Fruit fly (Drosophila melanogaster) whole organism, pupa: ENCODE data around the gene Smyd4-2.

Experiments used
- CG10348 ChIP-seq: fragments of 200-800 bp; sonication (Bioruptor generic); IDR thresholded peaks from 2 replicates; pipeline ENCODE4 v1.3.6; 2022; ENCODE audit warnings: missing biosample characterization, missing genetic modification characterization
- CG12605 ChIP-seq: fragments of 200-800 bp; sonication (Bioruptor generic); IDR thresholded peaks from 2 replicates; pipeline ENCODE4 v1.3.6; 2022; ENCODE audit warnings: missing biosample characterization, missing genetic modification characterization
- CG13204 ChIP-seq: fragments of 200-800 bp; sonication (Bioruptor generic); optimal IDR thresholded peaks from 2 replicates; lab custom pipeline; 2018; ENCODE audit warnings: missing biosample characterization, mild to moderate bottlenecking, missing genetic modification characterization, moderate library complexity
- CG14655 ChIP-seq: fragments of 200-800 bp; sonication (Bioruptor generic); optimal IDR thresholded peaks from 3 replicates; lab custom pipeline; 2017; ENCODE audit warnings: mild to moderate bottlenecking, missing biosample characterization, missing genetic modification reagents, missing genetic modification characterization
- CG15710 ChIP-seq: fragments of 200-800 bp; sonication (Bioruptor generic); optimal IDR thresholded peaks from 2 replicates; lab custom pipeline; 2018; ENCODE audit warnings: missing biosample characterization, mild to moderate bottlenecking, missing genetic modification characterization, moderate library complexity
- CG17806 ChIP-seq: fragments of 200-800 bp; sonication (Bioruptor generic); optimal IDR thresholded peaks from 2 replicates; lab custom pipeline; 2018; ENCODE audit warnings: missing biosample characterization, mild to moderate bottlenecking, missing genetic modification characterization, moderate library complexity
- CG32121 ChIP-seq: fragments of 200-800 bp; sonication (Bioruptor generic); IDR thresholded peaks from 2 replicates; pipeline ENCODE4 v1.3.6; 2022; ENCODE audit warnings: missing biosample characterization, missing genetic modification characterization
- CG34367 ChIP-seq: fragments of 200-800 bp; sonication (Bioruptor generic); optimal IDR thresholded peaks from 2 replicates; lab custom pipeline; 2018; ENCODE audit warnings: missing biosample characterization, mild to moderate bottlenecking, missing genetic modification characterization
- CG4496 ChIP-seq: fragments of 200-800 bp; sonication (Bioruptor generic); IDR thresholded peaks from 3 replicates; pipeline ENCODE4 v1.3.6; 2022; ENCODE audit warnings: missing biosample characterization, missing genetic modification characterization
- CG8159 ChIP-seq: fragments of 200-800 bp; sonication (Bioruptor generic); optimal IDR thresholded peaks from 3 replicates; lab custom pipeline; 2018; ENCODE audit warnings: missing biosample characterization, mild to moderate bottlenecking, missing genetic modification characterization, moderate library complexity
- CG8301 ChIP-seq: fragments of 200-800 bp; sonication (Bioruptor generic); optimal IDR thresholded peaks from 2 replicates; lab custom pipeline; 2018; ENCODE audit warnings: missing biosample characterization, mild to moderate bottlenecking, missing genetic modification characterization
- CG9948 ChIP-seq: fragments of 200-800 bp; sonication (Bioruptor generic); optimal IDR thresholded peaks from 2 replicates; lab custom pipeline; 2018; ENCODE audit warnings: missing biosample characterization, mild to moderate bottlenecking, missing genetic modification characterization, moderate library complexity
- D1 ChIP-seq: fragments of 200-800 bp; sonication (Bioruptor generic); optimal IDR thresholded peaks from 2 replicates; lab custom pipeline; 2018; ENCODE audit warnings: missing biosample characterization, mild to moderate bottlenecking, missing genetic modification characterization, moderate library complexity
- EcR ChIP-seq: fragments of 200-800 bp; sonication (Bioruptor generic); optimal IDR thresholded peaks from 3 replicates; lab custom pipeline; 2019; ENCODE audit warnings: missing biosample characterization, missing genetic modification characterization, mild to moderate bottlenecking, moderate library complexity, missing genetic modification reagents
- Pif1A ChIP-seq: fragments of 200-800 bp; sonication (Bioruptor generic); optimal IDR thresholded peaks from 3 replicates; lab custom pipeline; 2016; ENCODE audit warnings: missing biosample characterization, missing genetic modification characterization
- Pif1B ChIP-seq: fragments of 200-800 bp; sonication (Bioruptor generic); optimal IDR thresholded peaks from 3 replicates; lab custom pipeline; 2016; ENCODE audit warnings: missing biosample characterization, missing genetic modification characterization
- Snoo ChIP-seq: fragments of 200-800 bp; sonication (Bioruptor generic); optimal IDR thresholded peaks from 3 replicates; lab custom pipeline; 2017; ENCODE audit warnings: missing biosample characterization, mild to moderate bottlenecking, missing genetic modification characterization, inconsistent platforms
- fd96Ca ChIP-seq: fragments of 200-800 bp; sonication (Bioruptor generic); IDR thresholded peaks from 3 replicates; pipeline ENCODE4 v1.3.6; 2022; ENCODE audit warnings: missing biosample characterization, missing genetic modification characterization
- gl ChIP-seq: fragments of 200-800 bp; sonication (Bioruptor generic); optimal IDR thresholded peaks from 2 replicates; lab custom pipeline; 2018; ENCODE audit warnings: missing biosample characterization, mild to moderate bottlenecking, missing genetic modification characterization
- rn ChIP-seq: fragments of 200-800 bp; sonication (Bioruptor generic); IDR thresholded peaks from 2 replicates; pipeline ENCODE4 v1.3.6; 2022; ENCODE audit warnings: missing biosample characterization, missing genetic modification characterization

Smyd4-2 gene

DNA sequence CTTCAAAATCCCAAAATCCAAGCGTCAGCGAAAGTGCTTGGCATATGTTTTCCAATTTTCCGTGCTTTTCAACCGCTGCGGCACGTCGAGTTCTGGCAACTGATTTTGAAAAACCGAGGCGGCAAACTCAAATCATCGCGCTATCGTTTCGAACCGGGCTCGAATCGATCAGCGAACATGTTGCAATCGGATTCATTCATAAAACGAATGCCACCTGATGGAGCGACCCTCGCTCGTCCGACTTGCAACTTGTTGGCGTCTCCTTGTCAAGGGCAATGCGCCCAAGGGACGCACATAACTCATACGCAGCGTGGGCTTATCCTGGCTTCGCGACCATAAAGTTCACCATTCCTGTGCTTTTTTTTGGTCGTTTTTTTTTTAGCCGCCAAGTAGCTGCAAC, 50.3 kb downstream of the Smyd4-2 start, which contains the start of gene CrzR:
Gene CrzR (minus strand): TSS at position 105 of the 400 bp plus-strand sequence.
- TF ChIP-seq CG8301 (tag; lab: Kevin White, UChicago) (no peak), CG14655 (no peak), CG12605 (GFP tag; lab: Robert Waterston, UW) (no peak), CG15710 (tag; lab: Kevin White, UChicago) (no peak), CG34367 (tag; lab: Kevin White, UChicago) (no peak), CG4496 (no peak), CG8159 (tag; lab: Kevin White, UChicago) (no peak), gl (no peak), CG9948 (tag; lab: Kevin White, UChicago) (no peak), CG10348 (GFP tag; lab: Robert Waterston, UW) (no peak), CG32121 (GFP tag; lab: Robert Waterston, UW) (no peak), fd96Ca (GFP tag; lab: Robert Waterston, UW) (no peak), CG17806 (tag; lab: Kevin White, UChicago) (no peak), CG13204 (no peak), Snoo (no peak), EcR (GFP tag; lab: Kevin White, UChicago) (no peak)
- TF ChIP-seq, all 21 proteins: peak for 0

DNA sequence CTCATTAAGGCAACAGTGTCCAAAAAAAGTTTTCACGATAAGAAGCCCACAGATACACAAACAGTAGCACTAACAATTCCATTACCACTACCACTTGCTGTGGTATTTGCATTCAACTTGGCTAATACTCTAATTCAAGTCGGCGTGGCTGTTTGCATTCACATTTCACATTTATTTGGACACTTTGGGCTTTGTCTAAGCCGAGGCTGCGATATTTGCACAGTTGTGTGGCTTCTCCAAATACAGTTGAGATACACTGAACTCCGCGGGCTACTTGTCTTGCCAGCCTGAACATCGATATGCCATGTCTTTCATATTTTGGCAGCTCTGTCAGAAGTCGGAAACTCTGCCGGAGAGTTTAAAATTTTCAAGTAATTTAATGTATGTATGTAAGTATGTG, 51.4 kb downstream of the Smyd4-2 start:
- no peak for TF ChIP-seq CG12605 (GFP tag; lab: Robert Waterston, UW)
- no peak for TF ChIP-seq D1 (tag; lab: Kevin White, UChicago)
- no peak for TF ChIP-seq CG34367 (tag; lab: Kevin White, UChicago)
- TF ChIP-seq gl: no peak
- TF ChIP-seq CG13204: no peak
- no peak for TF ChIP-seq rn (GFP tag; lab: Robert Waterston, UW)
- no peak for TF ChIP-seq CG8159 (tag; lab: Kevin White, UChicago)
- no peak for TF ChIP-seq CG15710 (tag; lab: Kevin White, UChicago)
- TF ChIP-seq Pif1B: no peak
- no peak for TF ChIP-seq CG32121 (GFP tag; lab: Robert Waterston, UW)
- no peak for TF ChIP-seq CG8301 (tag; lab: Kevin White, UChicago)
- TF ChIP-seq CG14655: no peak
- TF ChIP-seq CG10348 (GFP tag; lab: Robert Waterston, UW): no peak
- TF ChIP-seq CG9948 (tag; lab: Kevin White, UChicago): no peak
- TF ChIP-seq fd96Ca (GFP tag; lab: Robert Waterston, UW): no peak
- TF ChIP-seq Snoo: no peak
- no peak for TF ChIP-seq Pif1A (GFP tag; lab: Kevin White, UChicago)
- TF ChIP-seq EcR (GFP tag; lab: Kevin White, UChicago): no peak
